Comparison of ENCODE assay signal across 1 fruit fly cellular context in the genomic region with DNA sequence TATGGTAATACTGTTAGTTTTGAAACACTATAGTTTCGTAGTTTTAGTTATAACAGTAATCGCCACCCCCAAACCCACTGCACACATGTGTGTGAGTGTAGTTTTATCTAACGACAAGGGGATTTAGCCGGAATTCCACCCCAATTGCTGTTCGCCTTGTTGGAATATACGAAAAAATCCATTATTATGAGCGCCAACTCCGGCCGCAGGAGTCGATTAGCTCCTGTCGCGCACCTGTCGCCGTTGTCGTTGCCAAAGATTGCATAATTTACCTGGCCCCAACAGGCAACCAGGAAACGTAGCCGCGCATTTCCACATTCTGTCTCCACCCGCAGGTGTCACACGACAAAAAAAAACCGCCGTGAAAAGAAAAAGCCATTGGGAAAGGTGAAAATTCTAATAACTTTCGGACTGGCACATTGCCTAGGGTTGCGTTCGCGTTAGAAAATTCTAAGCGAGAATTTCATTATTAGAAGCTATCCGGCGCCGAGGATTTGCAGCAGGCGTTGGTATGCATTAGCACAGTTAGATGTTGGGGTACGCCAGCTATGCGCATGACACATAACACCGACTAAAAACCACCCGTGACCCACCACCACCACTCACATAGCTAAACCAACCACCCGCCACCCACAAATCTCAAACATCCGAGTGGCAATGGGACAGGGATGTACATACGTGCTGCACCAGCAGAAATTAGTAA.
A peak's percentile ranks its signal among the peaks of the same experiment; 100 is the strongest.
TF ChIP-seq lines count a peak whose summit lies in the region.

No protein-coding gene starts in this region.

TF ChIP-seq in whole organism, embryonic, 481 proteins besides CTCF, POLR2A, EP300 and RAD21 (continued from another document):
- TF ChIP-seq nerfin-2 (GFP tag; IDR thresholded peaks at IDR 0.05; lab: Robert Waterston, UW; ENCODE audit: partially characterized antibody) (no peak), CG34422 (GFP tag; IDR thresholded peaks at IDR 0.05; lab: Robert Waterston, UW) (no peak), HLH54F (GFP tag; optimal IDR thresholded peaks at IDR 0.05; lab: Kevin White, UChicago) (no peak), CG5953 (GFP tag; IDR thresholded peaks at IDR 0.05; lab: Robert Waterston, UW) (no peak), lilli (GFP tag; optimal IDR thresholded peaks at IDR 0.05; lab: Kevin White, UChicago) (no peak), Ets65A (GFP tag; lab: Kevin White, UChicago) (peak; percentile 7), CG11456 (GFP tag; IDR thresholded peaks at IDR 0.05; lab: Robert Waterston, UW) (no peak), CG17385 (GFP tag; optimal IDR thresholded peaks at IDR 0.05; lab: Kevin White, UChicago) (no peak), crp (GFP tag; optimal IDR thresholded peaks at IDR 0.05; lab: Kevin White, UChicago) (no peak), CG16815 (GFP tag; optimal IDR thresholded peaks at IDR 0.05; lab: Kevin White, UChicago) (no peak), Poxn (GFP tag; IDR thresholded peaks at IDR 0.05; lab: Robert Waterston, UW) (no peak), tll (GFP tag; optimal IDR thresholded peaks at IDR 0.05; lab: Kevin White, UChicago) (no peak), Neu2 (GFP tag; optimal IDR thresholded peaks at IDR 0.05; lab: Kevin White, UChicago; ENCODE audit: borderline replicate concordance) (no peak), az2 (GFP tag; optimal IDR thresholded peaks at IDR 0.05; lab: Kevin White, UChicago) (no peak), CG14860 (GFP tag; IDR thresholded peaks at IDR 0.05; lab: Robert Waterston, UW; ENCODE audit: partially characterized antibody) (no peak), Oli (tag; optimal IDR thresholded peaks at IDR 0.05; lab: Kevin White, UChicago) (no peak), CG7556 (GFP tag; optimal IDR thresholded peaks at IDR 0.05; lab: Kevin White, UChicago) (no peak), CG17361 (GFP tag; IDR thresholded peaks at IDR 0.05; lab: Robert Waterston, UW) (no peak), Opbp (GFP tag; IDR thresholded peaks at IDR 0.05; lab: Robert Waterston, UW; ENCODE audit: partially characterized antibody) (no peak), ewg (GFP tag; optimal IDR thresholded peaks at IDR 0.05; lab: Kevin White, UChicago) (peak; percentile 73), Dp (GFP tag; optimal IDR thresholded peaks at IDR 0.05; lab: Kevin White, UChicago) (no peak), pb (GFP tag; optimal IDR thresholded peaks at IDR 0.05; lab: Kevin White, UChicago) (no peak), CoRest (tag; optimal IDR thresholded peaks at IDR 0.05; lab: Kevin White, UChicago) (no peak), slbo (GFP tag; IDR thresholded peaks at IDR 0.05; lab: Robert Waterston, UW) (no peak), CG12942 (GFP tag; optimal IDR thresholded peaks at IDR 0.05; lab: Kevin White, UChicago) (no peak), CG3163 (GFP tag; optimal IDR thresholded peaks at IDR 0.05; lab: Kevin White, UChicago) (no peak), Myb (GFP tag; optimal IDR thresholded peaks at IDR 0.05; lab: Kevin White, UChicago) (no peak), onecut (GFP tag; IDR thresholded peaks at IDR 0.05; lab: Robert Waterston, UW) (0 out of 2 replicates have a peak, but pooled peaks have one; percentile 5), MTF-1 (GFP tag; optimal IDR thresholded peaks at IDR 0.05; lab: Kevin White, UChicago; ENCODE audit: borderline replicate concordance) (no peak), Dll (GFP tag; IDR thresholded peaks at IDR 0.05; lab: Robert Waterston, UW; ENCODE audit: partially characterized antibody) (no peak), Hmr (GFP tag; optimal IDR thresholded peaks at IDR 0.05; lab: Kevin White, UChicago) (no peak), Nf-YB (GFP tag; optimal IDR thresholded peaks at IDR 0.05; lab: Kevin White, UChicago) (no peak), dati (GFP tag; IDR thresholded peaks at IDR 0.05; lab: Robert Waterston, UW) (no peak), CG8924 (tag; optimal IDR thresholded peaks at IDR 0.05; lab: Kevin White, UChicago) (no peak), hbn (GFP tag; IDR thresholded peaks at IDR 0.05; lab: Robert Waterston, UW; ENCODE audit: partially characterized antibody) (no peak), scrt (GFP tag; optimal IDR thresholded peaks at IDR 0.05; lab: Kevin White, UChicago) (peak; percentile 7), ap (GFP tag; IDR thresholded peaks at IDR 0.05; lab: Robert Waterston, UW) (no peak), CG3995 (GFP tag; optimal IDR thresholded peaks at IDR 0.05; lab: Kevin White, UChicago) (no peak), CG17829 (tag; optimal IDR thresholded peaks at IDR 0.05; lab: Kevin White, UChicago) (no peak), CG3407 (GFP tag; optimal IDR thresholded peaks at IDR 0.05; lab: Kevin White, UChicago) (no peak), mam (GFP tag; optimal IDR thresholded peaks at IDR 0.05; lab: Kevin White, UChicago) (no peak), CG31224 (GFP tag; IDR thresholded peaks at IDR 0.05; lab: Robert Waterston, UW) (peak; percentile 99), Rfx (GFP tag; IDR thresholded peaks at IDR 0.05; lab: Robert Waterston, UW) (peak; percentile 32; the same call in 1 of the 2 replicates), disco-r (GFP tag; optimal IDR thresholded peaks at IDR 0.05; lab: Kevin White, UChicago) (no peak), BtbVII (GFP tag; optimal IDR thresholded peaks at IDR 0.05; lab: Kevin White, UChicago) (no peak), Adf1 (GFP tag; IDR thresholded peaks at IDR 0.05; lab: Robert Waterston, UW) (no peak), bsh (GFP tag; optimal IDR thresholded peaks at IDR 0.05; lab: Kevin White, UChicago) (no peak), CG3281 (GFP tag; optimal IDR thresholded peaks at IDR 0.05; lab: Kevin White, UChicago) (no peak), seq (GFP tag; IDR thresholded peaks at IDR 0.05; lab: Robert Waterston, UW) (no peak), Med (GFP tag; lab: Kevin White, UChicago) (no peak), schlank (tag; optimal IDR thresholded peaks at IDR 0.05; lab: Kevin White, UChicago) (no peak), toy (GFP tag; IDR thresholded peaks at IDR 0.05; lab: Robert Waterston, UW) (no peak)
